Fruit fly (Drosophila melanogaster) whole organism, pupa: Measurements from ENCODE around the gene Daxx.
A peak's percentile ranks its signal among the peaks of the same experiment; 100 is the strongest.

Experiments used
- CG10348 ChIP-seq: fragments of 200-800 bp; sonication (Bioruptor generic); IDR thresholded peaks from 2 replicates; pipeline ENCODE4 v1.3.6; 2022; ENCODE audit warnings: missing biosample characterization, missing genetic modification characterization
- CG12605 ChIP-seq: fragments of 200-800 bp; sonication (Bioruptor generic); IDR thresholded peaks from 2 replicates; pipeline ENCODE4 v1.3.6; 2022; ENCODE audit warnings: missing biosample characterization, missing genetic modification characterization
- CG13204 ChIP-seq: fragments of 200-800 bp; sonication (Bioruptor generic); optimal IDR thresholded peaks from 2 replicates; lab custom pipeline; 2018; ENCODE audit warnings: missing biosample characterization, mild to moderate bottlenecking, missing genetic modification characterization, moderate library complexity
- CG14655 ChIP-seq: fragments of 200-800 bp; sonication (Bioruptor generic); optimal IDR thresholded peaks from 3 replicates; lab custom pipeline; 2017; ENCODE audit warnings: mild to moderate bottlenecking, missing biosample characterization, missing genetic modification reagents, missing genetic modification characterization
- CG15710 ChIP-seq: fragments of 200-800 bp; sonication (Bioruptor generic); optimal IDR thresholded peaks from 2 replicates; lab custom pipeline; 2018; ENCODE audit warnings: missing biosample characterization, mild to moderate bottlenecking, missing genetic modification characterization, moderate library complexity
- CG17806 ChIP-seq: fragments of 200-800 bp; sonication (Bioruptor generic); optimal IDR thresholded peaks from 2 replicates; lab custom pipeline; 2018; ENCODE audit warnings: missing biosample characterization, mild to moderate bottlenecking, missing genetic modification characterization, moderate library complexity
- CG32121 ChIP-seq: fragments of 200-800 bp; sonication (Bioruptor generic); IDR thresholded peaks from 2 replicates; pipeline ENCODE4 v1.3.6; 2022; ENCODE audit warnings: missing biosample characterization, missing genetic modification characterization
- CG34367 ChIP-seq: fragments of 200-800 bp; sonication (Bioruptor generic); optimal IDR thresholded peaks from 2 replicates; lab custom pipeline; 2018; ENCODE audit warnings: missing biosample characterization, mild to moderate bottlenecking, missing genetic modification characterization
- CG4496 ChIP-seq: fragments of 200-800 bp; sonication (Bioruptor generic); IDR thresholded peaks from 3 replicates; pipeline ENCODE4 v1.3.6; 2022; ENCODE audit warnings: missing biosample characterization, missing genetic modification characterization
- CG8159 ChIP-seq: fragments of 200-800 bp; sonication (Bioruptor generic); optimal IDR thresholded peaks from 3 replicates; lab custom pipeline; 2018; ENCODE audit warnings: missing biosample characterization, mild to moderate bottlenecking, missing genetic modification characterization, moderate library complexity
- CG8301 ChIP-seq: fragments of 200-800 bp; sonication (Bioruptor generic); optimal IDR thresholded peaks from 2 replicates; lab custom pipeline; 2018; ENCODE audit warnings: missing biosample characterization, mild to moderate bottlenecking, missing genetic modification characterization
- CG9948 ChIP-seq: fragments of 200-800 bp; sonication (Bioruptor generic); optimal IDR thresholded peaks from 2 replicates; lab custom pipeline; 2018; ENCODE audit warnings: missing biosample characterization, mild to moderate bottlenecking, missing genetic modification characterization, moderate library complexity
- D1 ChIP-seq: fragments of 200-800 bp; sonication (Bioruptor generic); optimal IDR thresholded peaks from 2 replicates; lab custom pipeline; 2018; ENCODE audit warnings: missing biosample characterization, mild to moderate bottlenecking, missing genetic modification characterization, moderate library complexity
- EcR ChIP-seq: fragments of 200-800 bp; sonication (Bioruptor generic); optimal IDR thresholded peaks from 3 replicates; lab custom pipeline; 2019; ENCODE audit warnings: missing biosample characterization, missing genetic modification characterization, mild to moderate bottlenecking, moderate library complexity, missing genetic modification reagents
- Ets98B ChIP-seq: fragments of 200-800 bp; sonication (Bioruptor generic); IDR thresholded peaks from 2 replicates; pipeline ENCODE4 v1.3.6; 2022; ENCODE audit warnings: missing biosample characterization, missing genetic modification characterization
- Pif1A ChIP-seq: fragments of 200-800 bp; sonication (Bioruptor generic); optimal IDR thresholded peaks from 3 replicates; lab custom pipeline; 2016; ENCODE audit warnings: missing biosample characterization, missing genetic modification characterization
- Pif1B ChIP-seq: fragments of 200-800 bp; sonication (Bioruptor generic); optimal IDR thresholded peaks from 3 replicates; lab custom pipeline; 2016; ENCODE audit warnings: missing biosample characterization, missing genetic modification characterization
- Snoo ChIP-seq: fragments of 200-800 bp; sonication (Bioruptor generic); optimal IDR thresholded peaks from 3 replicates; lab custom pipeline; 2017; ENCODE audit warnings: missing biosample characterization, mild to moderate bottlenecking, missing genetic modification characterization, inconsistent platforms
- fd96Ca ChIP-seq: fragments of 200-800 bp; sonication (Bioruptor generic); IDR thresholded peaks from 3 replicates; pipeline ENCODE4 v1.3.6; 2022; ENCODE audit warnings: missing biosample characterization, missing genetic modification characterization
- gl ChIP-seq: fragments of 200-800 bp; sonication (Bioruptor generic); optimal IDR thresholded peaks from 2 replicates; lab custom pipeline; 2018; ENCODE audit warnings: missing biosample characterization, mild to moderate bottlenecking, missing genetic modification characterization
- rn ChIP-seq: fragments of 200-800 bp; sonication (Bioruptor generic); IDR thresholded peaks from 2 replicates; pipeline ENCODE4 v1.3.6; 2022; ENCODE audit warnings: missing biosample characterization, missing genetic modification characterization

The Daxx gene

dm6 chr2L:6473076-6474037, 7.4 kb upstream of the Daxx start, which contains the start of gene mmy:
Gene mmy, minus strand, starts transcription at chr2L:6473904.
- TF ChIP-seq rn, result peak; percentile 38; the same call in 1 of the 2 replicates
- TF ChIP-seq Ets98B, result peak; percentile 74
- peak; percentile 71 for TF ChIP-seq CG8301 (tag; lab: Kevin White, UChicago)
- no peak for TF ChIP-seq EcR (GFP tag; lab: Kevin White, UChicago)
- TF ChIP-seq CG32121 (GFP tag; lab: Robert Waterston, UW), result peak; percentile 67; the same call in 1 of the 2 replicates
- peak; percentile 79; the same call in 2 of the 3 replicates for TF ChIP-seq fd96Ca (GFP tag; lab: Robert Waterston, UW)
- TF ChIP-seq Pif1B (GFP tag; lab: Kevin White, UChicago), result peak; percentile 34
- peak; percentile 72 for TF ChIP-seq CG14655 (GFP tag; lab: Kevin White, UChicago)
- TF ChIP-seq CG9948 (tag; lab: Kevin White, UChicago), result peak; percentile 75
- TF ChIP-seq CG17806 (tag; lab: Kevin White, UChicago), result peak; percentile 57
- peak; percentile 44 for TF ChIP-seq CG34367
- TF ChIP-seq CG8159 (tag; lab: Kevin White, UChicago), result peak; percentile 83
- TF ChIP-seq CG10348 (GFP tag; lab: Robert Waterston, UW), result no peak
- TF ChIP-seq gl (tag; lab: Kevin White, UChicago), result peak; percentile 23
- peak; percentile 82 for TF ChIP-seq CG4496 (GFP tag; lab: Robert Waterston, UW)
- peak; percentile 77 for TF ChIP-seq CG15710 (tag; lab: Kevin White, UChicago)
- TF ChIP-seq CG12605 (GFP tag; lab: Robert Waterston, UW), result peak; percentile 75
- TF ChIP-seq Pif1A (GFP tag; lab: Kevin White, UChicago), result peak; percentile 58
- peak; percentile 44 for TF ChIP-seq CG13204 (GFP tag; lab: Kevin White, UChicago)
- no peak for TF ChIP-seq D1
- peak; percentile 56 for TF ChIP-seq Snoo (tag; lab: Kevin White, UChicago)

- TF ChIP-seq Ets98B (no peak), EcR (GFP tag; lab: Kevin White, UChicago) (no peak), CG10348 (GFP tag; lab: Robert Waterston, UW) (no peak), CG8159 (tag; lab: Kevin White, UChicago) (no peak), CG12605 (GFP tag; lab: Robert Waterston, UW) (no peak), Snoo (tag; lab: Kevin White, UChicago) (no peak)
These were observed 6.4 kb upstream of the Daxx start for dm6 chr2L:6474298-6474697.

- TF ChIP-seq CG14655 (GFP tag; lab: Kevin White, UChicago) (no peak), D1 (no peak), CG4496 (GFP tag; lab: Robert Waterston, UW) (no peak), fd96Ca (GFP tag; lab: Robert Waterston, UW) (0 out of 3 replicates have a peak, but pooled peaks have one; percentile 10), CG34367 (no peak), CG8159 (tag; lab: Kevin White, UChicago) (no peak), CG17806 (tag; lab: Kevin White, UChicago) (no peak), CG32121 (GFP tag; lab: Robert Waterston, UW) (no peak)
These were observed 5.7 kb upstream of the Daxx start for dm6 chr2L:6474878-6475582.

dm6 chr2L:6476753-6477152, 4.0 kb upstream of the Daxx start, which contains the start of gene CG9536:
Gene CG9536, minus strand, starts transcription at chr2L:6476975.
- TF ChIP-seq D1 (no peak), CG10348 (GFP tag; lab: Robert Waterston, UW) (no peak), CG8159 (tag; lab: Kevin White, UChicago) (no peak), CG34367 (no peak)
- TF ChIP-seq, all 21 proteins: peak for 0

- TF ChIP-seq CG12605 (GFP tag; lab: Robert Waterston, UW) (peak; percentile 55), CG14655 (GFP tag; lab: Kevin White, UChicago) (peak; percentile 25), gl (tag; lab: Kevin White, UChicago) (no peak), CG8301 (tag; lab: Kevin White, UChicago) (peak; percentile 14), EcR (GFP tag; lab: Kevin White, UChicago) (peak; percentile 5)
- TF ChIP-seq, all 21 proteins: peak for 4
These were observed 1.4 kb upstream of the Daxx start for dm6 chr2L:6479226-6479906.
